Fruit fly (Drosophila melanogaster): ENCODE data around the gene Cpr65Ec.

- TF ChIP-seq Met (GFP tag; optimal IDR thresholded peaks at IDR 0.05) (no peak), OdsH (GFP tag; optimal IDR thresholded peaks at IDR 0.05) (no peak), esn (GFP tag; optimal IDR thresholded peaks at IDR 0.05) (no peak), svp (GFP tag) (no peak), Smox (GFP tag; optimal IDR thresholded peaks at IDR 0.05) (no peak), Eip93F (GFP tag; optimal IDR thresholded peaks at IDR 0.05) (no peak), fd85E (GFP tag; optimal IDR thresholded peaks at IDR 0.05) (no peak), CG6854 (GFP tag; optimal IDR thresholded peaks at IDR 0.05) (no peak)
Measured at dm6 chr3L:7082168-7082567, 10.8 kb upstream of the Cpr65Ec start.
